Fruit fly (Drosophila melanogaster) whole organism, adult: Measurements from ENCODE around the gene Ip259.

Experiments used
- CG12768 ChIP-seq: fragments of 200-800 bp; sonication (Bioruptor generic); optimal IDR thresholded peaks from 2 replicates; lab custom pipeline; 2017; ENCODE audit warnings: missing biosample characterization, missing genetic modification characterization, mild to moderate bottlenecking, moderate library complexity, missing genetic modification reagents
- Crg-1 ChIP-seq: fragments of 200-800 bp; sonication (Bioruptor generic); optimal IDR thresholded peaks from 2 replicates; lab custom pipeline; 2016; ENCODE audit warnings: missing biosample characterization, missing genetic modification characterization
- cnc ChIP-seq, 2 experiments: fragments of >200 bp; optimal IDR thresholded peaks; 2 replicates each; lab custom pipeline; 2017

- TF ChIP-seq cnc (optimal IDR thresholded peaks at IDR 0.05; lab: Kevin White, UChicago), result no peak
- no peak for TF ChIP-seq CG12768 (GFP tag; lab: Kevin White, UChicago)
- TF ChIP-seq Crg-1 (GFP tag; lab: Kevin White, UChicago), result no peak
These were observed 31.9 kb upstream of the Ip259 start for dm6 chr2L:10376276-10376675.
